Fruit fly (Drosophila melanogaster) whole organism, embryonic: ENCODE results near the gene ppk24.
A peak's percentile ranks its signal among the peaks of the same experiment; 100 is the strongest.

Source experiments
- C15 ChIP-seq: fragments of 200-800 bp; sonication (Bioruptor generic); IDR thresholded peaks from 3 replicates; pipeline ENCODE4 v1.3.6; 2022; ENCODE audit warnings: missing biosample characterization, missing genetic modification characterization
- CG10654 ChIP-seq: fragments of 200-800 bp; sonication (Bioruptor generic); optimal IDR thresholded peaks from 2 replicates; lab custom pipeline; 2016; ENCODE audit warnings: missing biosample characterization, missing genetic modification characterization
- CG11398 ChIP-seq: fragments of 200-800 bp; sonication (Bioruptor generic); optimal IDR thresholded peaks from 2 replicates; lab custom pipeline; 2016; ENCODE audit warnings: missing biosample characterization, missing genetic modification characterization
- CG12236 ChIP-seq: fragments of 200-800 bp; sonication (Bioruptor generic); optimal IDR thresholded peaks from 2 replicates; lab custom pipeline; 2016; ENCODE audit warnings: missing biosample characterization, missing genetic modification characterization
- CG13424 ChIP-seq: fragments of 200-800 bp; sonication (Bioruptor generic); optimal IDR thresholded peaks from 2 replicates; lab custom pipeline; 2019; ENCODE audit warnings: missing biosample characterization, mild to moderate bottlenecking, missing genetic modification characterization, moderate library complexity
- CG15479 ChIP-seq: fragments of 200-800 bp; sonication (Bioruptor generic); optimal IDR thresholded peaks from 3 replicates; lab custom pipeline; 2019; ENCODE audit warnings: missing biosample characterization, mild to moderate bottlenecking, missing genetic modification characterization, moderate library complexity
- CG17802 ChIP-seq: fragments of 200-800 bp; sonication (Bioruptor generic); optimal IDR thresholded peaks from 2 replicates; lab custom pipeline; 2018; ENCODE audit warnings: missing biosample characterization, mild to moderate bottlenecking, missing genetic modification characterization, moderate library complexity
- CG18476 ChIP-seq: fragments of 200-800 bp; sonication (Bioruptor generic); optimal IDR thresholded peaks from 2 replicates; lab custom pipeline; 2016; ENCODE audit warnings: missing biosample characterization, mild to moderate bottlenecking, missing genetic modification characterization
- CG2712 ChIP-seq: fragments of 200-800 bp; optimal IDR thresholded peaks from 3 replicates; lab custom pipeline; 2019; ENCODE audit warnings: missing biosample characterization, mild to moderate bottlenecking, missing genetic modification characterization, moderate library complexity
- CG30431 ChIP-seq: fragments of 200-800 bp; sonication (Bioruptor generic); optimal IDR thresholded peaks from 2 replicates; lab custom pipeline; 2017; ENCODE audit warnings: missing biosample characterization, missing genetic modification characterization
- CG3847 ChIP-seq: fragments of 200-800 bp; sonication (Bioruptor generic); IDR thresholded peaks from 2 replicates; pipeline ENCODE4 v1.3.6; 2022; ENCODE audit warnings: missing biosample characterization, missing genetic modification characterization
- CG4617 ChIP-seq: fragments of 200-800 bp; sonication (Bioruptor generic); optimal IDR thresholded peaks from 3 replicates; lab custom pipeline; 2016; ENCODE audit warnings: missing biosample characterization, missing genetic modification characterization, borderline replicate concordance
- CG4854 ChIP-seq: fragments of 200-800 bp; sonication (Bioruptor generic); optimal IDR thresholded peaks from 2 replicates; lab custom pipeline; 2016; ENCODE audit warnings: missing biosample characterization, missing genetic modification characterization, inconsistent platforms
- CG7271 ChIP-seq: fragments of 200-800 bp; sonication (Bioruptor generic); optimal IDR thresholded peaks from 2 replicates; lab custom pipeline; 2018; ENCODE audit warnings: missing biosample characterization, mild to moderate bottlenecking, missing genetic modification characterization, moderate library complexity
- Camta ChIP-seq: fragments of 200-800 bp; sonication (Bioruptor generic); optimal IDR thresholded peaks from 2 replicates; lab custom pipeline; 2016; ENCODE audit warnings: missing biosample characterization, missing genetic modification characterization
- D19B ChIP-seq: fragments of 200-800 bp; sonication (Bioruptor generic); optimal IDR thresholded peaks from 2 replicates; lab custom pipeline; 2017; ENCODE audit warnings: missing biosample characterization, mild to moderate bottlenecking, missing genetic modification characterization
- Dad ChIP-seq: fragments of 200-800 bp; sonication (Bioruptor generic); optimal IDR thresholded peaks from 3 replicates; lab custom pipeline; 2016; ENCODE audit warnings: missing biosample characterization, missing genetic modification characterization
- Dbx ChIP-seq: fragments of 200-800 bp; sonication (Bioruptor generic); IDR thresholded peaks from 3 replicates; pipeline ENCODE4 v1.3.6; 2022; ENCODE audit warnings: missing biosample characterization, missing genetic modification characterization
- Med ChIP-seq: fragments of 200-800 bp; sonication (Bioruptor generic); peaks from one replicate; lab custom pipeline; 2016; ENCODE audit warnings: missing biosample characterization, missing genetic modification characterization, mild to moderate bottlenecking, inconsistent platforms, moderate library complexity
- NC2β ChIP-seq: fragments of 200-800 bp; sonication (Bioruptor generic); optimal IDR thresholded peaks from 2 replicates; lab custom pipeline; 2016; ENCODE audit warnings: missing biosample characterization, missing genetic modification characterization
- NK7.1 ChIP-seq: fragments of 200-800 bp; sonication (Bioruptor generic); optimal IDR thresholded peaks from 3 replicates; lab custom pipeline; 2016; ENCODE audit warnings: missing biosample characterization, missing genetic modification characterization
- NfI ChIP-seq: fragments of 200-800 bp; sonication (Bioruptor generic); optimal IDR thresholded peaks from 3 replicates; lab custom pipeline; 2018; ENCODE audit warnings: missing biosample characterization, mild to moderate bottlenecking, missing genetic modification characterization, moderate library complexity
- Opbp ChIP-seq: fragments of 200-800 bp; sonication (Bioruptor generic); IDR thresholded peaks from 3 replicates; pipeline ENCODE4 v1.3.6; 2022; ENCODE audit warnings: missing biosample characterization, missing genetic modification characterization; ENCODE audit not compliant: partially characterized antibody
- Pdp1 ChIP-seq, 2 experiments: fragments of 200-800 bp; sonication (Bioruptor generic); optimal IDR thresholded peaks; 3 replicates each; lab custom pipeline; 2016; ENCODE audit warnings: missing biosample characterization in 2 of 2, missing genetic modification characterization in 2 of 2, mild to moderate bottlenecking in 1 of 2, moderate library complexity in 1 of 2
- Sry-β ChIP-seq: fragments of 200-800 bp; sonication (Bioruptor generic); optimal IDR thresholded peaks from 2 replicates; lab custom pipeline; 2018; ENCODE audit warnings: missing biosample characterization, mild to moderate bottlenecking, missing genetic modification characterization, moderate library complexity
- TFAM ChIP-seq: fragments of 200-800 bp; sonication (Bioruptor generic); optimal IDR thresholded peaks from 2 replicates; lab custom pipeline; 2017; ENCODE audit warnings: missing biosample characterization, missing genetic modification characterization, inconsistent platforms
- ap ChIP-seq: fragments of 200-800 bp; sonication (Bioruptor generic); IDR thresholded peaks from 2 replicates; pipeline ENCODE4 v1.3.6; 2022; ENCODE audit warnings: missing biosample characterization, missing genetic modification characterization
- bab2 ChIP-seq: fragments of 200-800 bp; sonication (Bioruptor generic); optimal IDR thresholded peaks from 2 replicates; lab custom pipeline; 2016; ENCODE audit warnings: missing biosample characterization, missing genetic modification characterization
- caup ChIP-seq: fragments of 200-800 bp; sonication (Bioruptor generic); optimal IDR thresholded peaks from 3 replicates; lab custom pipeline; 2017; ENCODE audit warnings: missing biosample characterization, mild to moderate bottlenecking, missing genetic modification characterization, moderate library complexity; ENCODE audit not compliant: severe bottlenecking
- chif ChIP-seq, 2 experiments: fragments of 200-800 bp; sonication (Bioruptor generic); optimal IDR thresholded peaks; 3 replicates each; lab custom pipeline; 2016; ENCODE audit warnings: missing biosample characterization in 2 of 2, missing genetic modification characterization in 2 of 2
- crp ChIP-seq, 2 experiments: fragments of 200-800 bp; sonication (Bioruptor generic); optimal IDR thresholded peaks; 2 replicates in 1 of 2; 3 replicates in 1 of 2; lab custom pipeline; 2017; ENCODE audit warnings: missing biosample characterization in 2 of 2, missing genetic modification characterization in 2 of 2, mild to moderate bottlenecking in 1 of 2, moderate library complexity in 1 of 2
- cwo ChIP-seq: fragments of 200-800 bp; sonication (Bioruptor generic); optimal IDR thresholded peaks from 3 replicates; lab custom pipeline; 2017; ENCODE audit warnings: missing biosample characterization, missing genetic modification characterization, mild to moderate bottlenecking, moderate library complexity, missing genetic modification reagents
- eyg ChIP-seq: fragments of 200-800 bp; sonication (Bioruptor generic); optimal IDR thresholded peaks from 3 replicates; lab custom pipeline; 2016; ENCODE audit warnings: missing biosample characterization, missing genetic modification characterization
- fd3F ChIP-seq: fragments of 200-800 bp; sonication (Bioruptor generic); optimal IDR thresholded peaks from 2 replicates; lab custom pipeline; 2018; ENCODE audit warnings: missing biosample characterization, mild to moderate bottlenecking, missing genetic modification characterization, moderate library complexity
- fd64A ChIP-seq: fragments of 200-800 bp; sonication (Bioruptor generic); optimal IDR thresholded peaks from 3 replicates; lab custom pipeline; 2018; ENCODE audit warnings: missing biosample characterization, mild to moderate bottlenecking, missing genetic modification characterization
- fd96Cb ChIP-seq: fragments of 200-800 bp; sonication (Bioruptor generic); optimal IDR thresholded peaks from 2 replicates; lab custom pipeline; 2018; ENCODE audit warnings: missing biosample characterization, mild to moderate bottlenecking, missing genetic modification characterization, moderate library complexity
- fu2 ChIP-seq: fragments of 200-800 bp; sonication (Bioruptor generic); optimal IDR thresholded peaks from 2 replicates; lab custom pipeline; 2016; ENCODE audit warnings: missing biosample characterization, missing genetic modification characterization
- inv ChIP-seq: fragments of 200-800 bp; sonication (Bioruptor generic); IDR thresholded peaks from 2 replicates; pipeline ENCODE4 v1.3.6; 2022; ENCODE audit warnings: missing biosample characterization, missing genetic modification characterization; ENCODE audit not compliant: partially characterized antibody
- kah ChIP-seq: fragments of 200-800 bp; sonication (Bioruptor generic); optimal IDR thresholded peaks from 2 replicates; lab custom pipeline; 2018; ENCODE audit warnings: missing biosample characterization, mild to moderate bottlenecking, missing genetic modification characterization
- luna ChIP-seq: fragments of 200-800 bp; sonication (Bioruptor generic); optimal IDR thresholded peaks from 2 replicates; lab custom pipeline; 2016; ENCODE audit warnings: missing biosample characterization, missing genetic modification characterization
- maf-S ChIP-seq: fragments of 200-800 bp; sonication (Bioruptor generic); optimal IDR thresholded peaks from 2 replicates; lab custom pipeline; 2016; ENCODE audit warnings: missing biosample characterization, missing genetic modification characterization
- nerfin-2 ChIP-seq: fragments of 200-800 bp; sonication (Bioruptor generic); IDR thresholded peaks from 2 replicates; pipeline ENCODE4 v1.3.6; 2022; ENCODE audit warnings: missing biosample characterization, missing genetic modification characterization; ENCODE audit not compliant: partially characterized antibody
- nmo ChIP-seq: fragments of 200-800 bp; sonication (Bioruptor generic); optimal IDR thresholded peaks from 2 replicates; lab custom pipeline; 2018; ENCODE audit warnings: missing biosample characterization, mild to moderate bottlenecking, missing genetic modification characterization, moderate library complexity
- pb ChIP-seq: fragments of 200-800 bp; sonication (Bioruptor generic); optimal IDR thresholded peaks from 3 replicates; lab custom pipeline; 2016; ENCODE audit warnings: missing biosample characterization, missing genetic modification characterization
- ro ChIP-seq: fragments of 200-800 bp; sonication (Bioruptor generic); IDR thresholded peaks from 2 replicates; pipeline ENCODE4 v1.3.6; 2022; ENCODE audit warnings: missing biosample characterization, missing genetic modification characterization
- sqz ChIP-seq: fragments of 200-800 bp; sonication (Bioruptor generic); optimal IDR thresholded peaks from 3 replicates; lab custom pipeline; 2018; ENCODE audit warnings: missing biosample characterization, mild to moderate bottlenecking, missing genetic modification characterization
- tio ChIP-seq: fragments of 200-800 bp; sonication (Bioruptor generic); optimal IDR thresholded peaks from 2 replicates; lab custom pipeline; 2017; ENCODE audit warnings: missing biosample characterization, missing genetic modification characterization, inconsistent platforms
- tll ChIP-seq, 2 experiments: fragments of 200-800 bp in 1 of 2; fragments of >200 bp in 1 of 2; sonication (Bioruptor generic) in 1 of 2; optimal IDR thresholded peaks; 2 replicates each; lab custom pipeline; 2017 to 2019; ENCODE audit warnings: missing biosample characterization in 2 of 2, missing genetic modification characterization in 2 of 2, mild to moderate bottlenecking in 1 of 2, moderate library complexity in 1 of 2
- vfl ChIP-seq: fragments of 200-800 bp; sonication (Bioruptor generic); optimal IDR thresholded peaks from 2 replicates; lab custom pipeline; 2016; ENCODE audit warnings: missing biosample characterization, missing genetic modification characterization
- wek ChIP-seq: fragments of 200-800 bp; sonication (Bioruptor generic); optimal IDR thresholded peaks from 3 replicates; lab custom pipeline; 2018; ENCODE audit warnings: missing biosample characterization, mild to moderate bottlenecking, missing genetic modification characterization, moderate library complexity

ppk24 gene

DNA sequence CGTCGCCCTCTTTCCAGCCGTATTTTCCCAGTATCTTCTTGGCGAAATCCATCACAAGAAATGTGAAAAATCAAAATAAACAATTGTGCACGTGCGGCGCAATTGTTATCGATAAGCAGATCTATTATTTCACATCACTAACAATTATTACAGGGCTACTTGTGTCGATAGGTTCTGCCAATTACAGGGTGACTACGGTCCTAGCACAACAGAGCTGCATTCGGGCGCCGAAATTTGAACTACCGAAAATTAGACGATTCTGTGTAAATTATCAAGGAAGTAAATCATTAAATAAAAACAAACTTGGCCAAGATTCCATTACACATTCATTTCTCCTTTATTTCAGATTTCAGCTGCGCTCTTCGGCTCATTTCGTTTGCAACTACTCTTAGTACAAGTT, 49.7 kb upstream of the ppk24 start, which contains the start of gene CG15561 (continued):
- TF ChIP-seq CG4854 (GFP tag; lab: Kevin White, UChicago) = no peak
- TF ChIP-seq CG3847 (GFP tag; lab: Robert Waterston, UW) = no peak
- no peak for TF ChIP-seq fu2 (GFP tag; lab: Kevin White, UChicago)
- TF ChIP-seq bab2 (GFP tag; lab: Kevin White, UChicago) = peak; percentile 23
- TF ChIP-seq Med (GFP tag; lab: Kevin White, UChicago) = peak; percentile 94
- no peak for TF ChIP-seq inv (GFP tag; lab: Robert Waterston, UW)
- TF ChIP-seq NC2β (GFP tag; lab: Kevin White, UChicago) = peak; percentile 44
- TF ChIP-seq nerfin-2 (GFP tag; lab: Robert Waterston, UW) = no peak
- peak; percentile 1 for TF ChIP-seq CG4617 (GFP tag; lab: Kevin White, UChicago)
- TF ChIP-seq Opbp = no peak
- peak; percentile 48 for TF ChIP-seq vfl (GFP tag; lab: Kevin White, UChicago)
- peak in 1 of 2 experiments; percentile 48 for TF ChIP-seq Pdp1 (GFP tag; optimal IDR thresholded peaks at IDR 0.05; lab: Kevin White, UChicago)
- TF ChIP-seq ap (GFP tag; lab: Robert Waterston, UW) = no peak
- no peak for TF ChIP-seq fd96Cb
- TF ChIP-seq NfI (GFP tag; lab: Kevin White, UChicago) = peak; percentile 77
- TF ChIP-seq CG7271 (tag; lab: Kevin White, UChicago) = peak; percentile 39
- peak in 1 of 2 experiments; percentile 2 for TF ChIP-seq crp (GFP tag; optimal IDR thresholded peaks at IDR 0.05; lab: Kevin White, UChicago)
- no peak for TF ChIP-seq ro (GFP tag; lab: Robert Waterston, UW)
- peak; percentile 48 for TF ChIP-seq pb
- peak; percentile 60 for TF ChIP-seq fd64A
- TF ChIP-seq nmo = peak; percentile 49
- peak; percentile 22 for TF ChIP-seq Sry-β
- no peak for TF ChIP-seq tll (GFP tag; optimal IDR thresholded peaks at IDR 0.05; lab: Kevin White, UChicago)
- TF ChIP-seq NK7.1 (GFP tag; lab: Kevin White, UChicago) = peak; percentile 21
- peak; percentile 55 for TF ChIP-seq Dad (GFP tag; lab: Kevin White, UChicago)
- no peak for TF ChIP-seq Dbx (GFP tag; lab: Robert Waterston, UW)
- peak; percentile 32 for TF ChIP-seq CG17802 (tag; lab: Kevin White, UChicago)
- TF ChIP-seq eyg (GFP tag; lab: Kevin White, UChicago) = no peak
- peak; percentile 95 for TF ChIP-seq cwo (GFP tag; lab: Kevin White, UChicago)
- TF ChIP-seq kah (GFP tag; lab: Kevin White, UChicago) = peak; percentile 14
- TF ChIP-seq chif (GFP tag; optimal IDR thresholded peaks at IDR 0.05; lab: Kevin White, UChicago) = peak; percentile 32 to 50
- peak; percentile 73 for TF ChIP-seq caup (GFP tag; lab: Kevin White, UChicago)
- peak; percentile 60 for TF ChIP-seq maf-S (GFP tag; lab: Kevin White, UChicago)
- TF ChIP-seq sqz (GFP tag; lab: Kevin White, UChicago) = no peak
- peak; percentile 54 for TF ChIP-seq Camta
- TF ChIP-seq tio (GFP tag; lab: Kevin White, UChicago) = no peak
- TF ChIP-seq luna (GFP tag; lab: Kevin White, UChicago) = no peak
- peak; percentile 97 for TF ChIP-seq CG15479 (GFP tag; lab: Kevin White, UChicago)
- peak; percentile 5 for TF ChIP-seq fd3F (GFP tag; lab: Kevin White, UChicago)
- peak; percentile 7 for TF ChIP-seq D19B (GFP tag; lab: Kevin White, UChicago)
- TF ChIP-seq CG10654 (GFP tag; lab: Kevin White, UChicago) = peak; percentile 42
- TF ChIP-seq CG2712 (tag; lab: Kevin White, UChicago) = peak; percentile 58
- TF ChIP-seq CG13424 = peak; percentile 57
- no peak for TF ChIP-seq TFAM (GFP tag; lab: Kevin White, UChicago)
- TF ChIP-seq CG12236 (GFP tag; lab: Kevin White, UChicago) = peak; percentile 20
- TF ChIP-seq CG30431 (GFP tag; lab: Kevin White, UChicago) = no peak
- TF ChIP-seq C15 (GFP tag; lab: Robert Waterston, UW) = no peak
- TF ChIP-seq CG18476 (GFP tag; lab: Kevin White, UChicago) = no peak
- peak; percentile 53 for TF ChIP-seq wek (GFP tag; lab: Kevin White, UChicago)
- no peak for TF ChIP-seq CG11398 (GFP tag; lab: Kevin White, UChicago)
